Fruit fly (Drosophila melanogaster): ENCODE results near the gene CG14658.

CG14658 gene

DNA sequence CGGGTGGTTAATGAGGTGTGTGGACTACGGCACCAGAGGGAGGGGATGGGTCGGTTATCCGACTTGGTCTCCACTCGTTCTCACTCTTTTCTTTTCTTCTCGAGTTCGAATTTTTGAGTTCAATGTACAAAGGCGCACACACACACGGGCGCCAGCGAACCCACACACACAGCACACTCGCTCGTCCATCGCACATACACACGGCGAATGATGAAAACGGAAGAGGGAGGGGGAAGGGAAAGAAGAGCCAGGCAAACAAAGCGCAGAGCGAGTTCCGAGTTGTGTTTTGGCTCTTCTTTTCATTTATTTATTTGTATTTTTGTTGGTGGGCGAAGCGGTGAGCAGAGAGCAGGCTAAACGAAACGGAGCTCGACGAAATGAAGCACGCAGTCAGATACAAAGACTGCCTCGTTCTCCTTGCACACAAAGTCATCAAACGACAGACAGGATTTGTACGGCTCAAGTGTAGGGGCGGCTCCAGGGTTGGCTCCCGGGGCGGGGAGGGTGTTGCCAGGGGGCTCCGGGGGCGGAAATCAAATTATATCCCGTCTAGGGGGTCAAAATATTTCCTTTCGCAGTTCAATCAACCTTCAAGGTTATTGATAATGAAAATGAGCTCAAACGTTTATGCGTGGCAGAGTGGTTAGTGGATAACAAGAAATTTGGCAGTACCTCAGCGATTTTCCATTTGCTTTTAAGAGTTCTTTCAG is 20.2 kb downstream of the CG14658 start (continued):
- TF ChIP-seq HLH3B (GFP tag; IDR thresholded peaks at IDR 0.05) (no peak), Rfx (GFP tag; IDR thresholded peaks at IDR 0.05) (0 out of 2 replicates have a peak, but pooled peaks have one; percentile 20), CG4820 (GFP tag; optimal IDR thresholded peaks at IDR 0.05) (peak; percentile 28), CG13624 (GFP tag; optimal IDR thresholded peaks at IDR 0.05) (no peak), MBD-R2 (GFP tag; IDR thresholded peaks at IDR 0.05) (no peak), Dip3 (GFP tag; optimal IDR thresholded peaks at IDR 0.05) (no peak), CG1792 (GFP tag; optimal IDR thresholded peaks at IDR 0.05) (no peak), NFAT (GFP tag; IDR thresholded peaks at IDR 0.05) (no peak; the same call in 1 of the 2 replicates), chinmo (GFP tag; IDR thresholded peaks at IDR 0.05; ENCODE audit: partially characterized antibody) (peak; percentile 90; the same call in 3 of the 4 replicates), hkb (optimal IDR thresholded peaks at IDR 0.05) (no peak), hkb (GFP tag; IDR thresholded peaks at IDR 0.05) (no peak), CG3726 (GFP tag; IDR thresholded peaks at IDR 0.05) (no peak), CG12942 (GFP tag; optimal IDR thresholded peaks at IDR 0.05) (no peak), lov (optimal IDR thresholded peaks at IDR 0.05) (no peak), lov (GFP tag; IDR thresholded peaks at IDR 0.05) (no peak), MESR4 (GFP tag; optimal IDR thresholded peaks at IDR 0.05) (no peak), CG15479 (GFP tag; optimal IDR thresholded peaks at IDR 0.05) (no peak), gsb-n (tag; optimal IDR thresholded peaks at IDR 0.05) (no peak), CG12155 (GFP tag; optimal IDR thresholded peaks at IDR 0.05) (peak; percentile 57), CG30431 (GFP tag; optimal IDR thresholded peaks at IDR 0.05) (no peak), Myb (GFP tag; optimal IDR thresholded peaks at IDR 0.05) (no peak), Hr3 (GFP tag; optimal IDR thresholded peaks at IDR 0.05) (no peak), org-1 (GFP tag; optimal IDR thresholded peaks at IDR 0.05) (no peak), caup (GFP tag; optimal IDR thresholded peaks at IDR 0.05; ENCODE audit: severe bottlenecking) (no peak), inv (GFP tag; IDR thresholded peaks at IDR 0.05; ENCODE audit: partially characterized antibody) (no peak), dimm (GFP tag; IDR thresholded peaks at IDR 0.05) (no peak), sqz (GFP tag; optimal IDR thresholded peaks at IDR 0.05) (no peak), CG32772 (GFP tag; IDR thresholded peaks at IDR 0.05) (no peak), Asciz (GFP tag; optimal IDR thresholded peaks at IDR 0.05) (no peak), Gug (GFP tag; IDR thresholded peaks at IDR 0.05) (no peak), Oaz (GFP tag; IDR thresholded peaks at IDR 0.05) (no peak), CG18476 (GFP tag; optimal IDR thresholded peaks at IDR 0.05) (no peak), ERR (GFP tag; optimal IDR thresholded peaks at IDR 0.05) (no peak), kah (GFP tag; optimal IDR thresholded peaks at IDR 0.05) (no peak), CG1832 (GFP tag; optimal IDR thresholded peaks at IDR 0.05) (no peak), Taf1 (GFP tag; IDR thresholded peaks at IDR 0.05) (no peak), CG2875 (GFP tag; optimal IDR thresholded peaks at IDR 0.05) (no peak), CG17829 (tag; optimal IDR thresholded peaks at IDR 0.05) (no peak), slbo (GFP tag; IDR thresholded peaks at IDR 0.05) (no peak), CoRest (tag; optimal IDR thresholded peaks at IDR 0.05) (no peak), esg (GFP tag; conservative IDR thresholded peaks at IDR 0.05) (no peak), run (tag; optimal IDR thresholded peaks at IDR 0.05) (no peak), Eip74EF (GFP tag; optimal IDR thresholded peaks at IDR 0.05) (no peak), slou (GFP tag; optimal IDR thresholded peaks at IDR 0.05) (no peak), crol (GFP tag; IDR thresholded peaks at IDR 0.05) (peak; percentile 96), CkIIα-i1 (GFP tag; IDR thresholded peaks at IDR 0.05) (no peak), CG11695 (GFP tag; IDR thresholded peaks at IDR 0.05) (no peak), Fer2 (tag; optimal IDR thresholded peaks at IDR 0.05) (no peak), CG4328 (GFP tag; optimal IDR thresholded peaks at IDR 0.05) (no peak), peb (GFP tag; IDR thresholded peaks at IDR 0.05) (no peak), NC2α (GFP tag; optimal IDR thresholded peaks at IDR 0.05) (no peak)

All from whole organism, embryonic.